Worm (Caenorhabditis elegans) whole organism, midembryonic: Measurements from ENCODE around the gene rpl-29.

ENCODE experiments used
- T22C8.4 ChIP-seq: fragments of 200-800 bp; sonication (Bioruptor generic); IDR thresholded peaks from 2 replicates; pipeline ENCODE4 v1.3.6; 2022; ENCODE audit warnings: missing genetic modification characterization, missing compliant biosample characterization
- cog-1 ChIP-seq: sonication (generic microtip); optimal IDR thresholded peaks from 2 replicates; lab custom pipeline; 2016; ENCODE audit warnings: missing genetic modification characterization, missing compliant biosample characterization
- flt-1 ChIP-seq: fragments of 200-800 bp; sonication (Bioruptor generic); IDR thresholded peaks from 2 replicates; pipeline ENCODE4 v1.3.6; 2022; ENCODE audit warnings: missing genetic modification characterization, missing compliant biosample characterization
- klf-2 ChIP-seq: fragments of 200-800 bp; sonication (Bioruptor generic); conservative IDR thresholded peaks from 2 replicates; pipeline ENCODE4 v1.3.6; 2022; ENCODE audit warnings: missing genetic modification reagents, missing genetic modification characterization, missing compliant biosample characterization
- med-1 ChIP-seq: sonication (generic microtip); optimal IDR thresholded peaks from 2 replicates; lab custom pipeline; 2017; ENCODE audit warnings: missing genetic modification characterization, mild to moderate bottlenecking, missing compliant biosample characterization, antibody characterized with exemption, missing genetic modification reagents; ENCODE audit not compliant: insufficient read depth
- ref-1 ChIP-seq: fragments of 200-800 bp; sonication (Bioruptor generic); conservative IDR thresholded peaks from 2 replicates; pipeline ENCODE4 v1.3.6; 2022; ENCODE audit warnings: missing genetic modification reagents, missing genetic modification characterization, missing compliant biosample characterization
- tab-1 ChIP-seq: fragments of 200-800 bp; sonication (Bioruptor generic); IDR thresholded peaks from 2 replicates; pipeline ENCODE4 v1.3.6; 2022; ENCODE audit warnings: missing genetic modification characterization, missing compliant biosample characterization
- ztf-23 ChIP-seq: fragments of 200-800 bp; sonication (Bioruptor generic); IDR thresholded peaks from 2 replicates; pipeline ENCODE4 v1.3.6; 2022; ENCODE audit warnings: missing genetic modification reagents, missing genetic modification characterization, missing compliant biosample characterization
- ztf-29 ChIP-seq: fragments of 200-800 bp; sonication (Bioruptor generic); IDR thresholded peaks from 2 replicates; pipeline ENCODE4 v1.3.6; 2022; ENCODE audit warnings: missing genetic modification reagents, missing genetic modification characterization, missing compliant biosample characterization

The rpl-29 gene

ce11 chrIV:13876565-13877153 lies 5.4 kb upstream of the rpl-29 start, which contains the start of gene prdh-1:
Gene prdh-1 (minus strand): TSS chrIV:13876615.
- TF ChIP-seq tab-1 (GFP tag; lab: Robert Waterston, UW) (no peak), med-1 (no peak), cog-1 (no peak), ref-1 (GFP tag; lab: Robert Waterston, UW) (no peak)

ce11 chrIV:13877707-13878106 lies 4.3 kb upstream of the rpl-29 start:
- TF ChIP-seq klf-2 (no peak), med-1 (no peak), tab-1 (GFP tag; lab: Robert Waterston, UW) (no peak), ztf-29 (GFP tag; lab: Robert Waterston, UW) (no peak), flt-1 (GFP tag; lab: Robert Waterston, UW) (no peak), ref-1 (GFP tag; lab: Robert Waterston, UW) (no peak), cog-1 (no peak), T22C8.4 (GFP tag; lab: Robert Waterston, UW) (no peak), ztf-23 (no peak)

ce11 chrIV:13878123-13878522 lies 3.9 kb upstream of the rpl-29 start:
- no peak for TF ChIP-seq med-1
- TF ChIP-seq T22C8.4 (GFP tag; lab: Robert Waterston, UW), result no peak
- TF ChIP-seq cog-1, result no peak
- TF ChIP-seq flt-1 (GFP tag; lab: Robert Waterston, UW), result no peak
- no peak for TF ChIP-seq klf-2
- TF ChIP-seq tab-1 (GFP tag; lab: Robert Waterston, UW), result no peak
- TF ChIP-seq ztf-29 (GFP tag; lab: Robert Waterston, UW), result no peak
- no peak for TF ChIP-seq ztf-23
- TF ChIP-seq ref-1 (GFP tag; lab: Robert Waterston, UW), result no peak

ce11 chrIV:13878738-13879137 lies 3.3 kb upstream of the rpl-29 start:
- TF ChIP-seq T22C8.4 (GFP tag; lab: Robert Waterston, UW), result no peak
- no peak for TF ChIP-seq ref-1 (GFP tag; lab: Robert Waterston, UW)
- no peak for TF ChIP-seq med-1
- TF ChIP-seq ztf-29 (GFP tag; lab: Robert Waterston, UW), result no peak
- TF ChIP-seq cog-1, result no peak
- TF ChIP-seq flt-1 (GFP tag; lab: Robert Waterston, UW), result no peak
- no peak for TF ChIP-seq klf-2
- no peak for TF ChIP-seq ztf-23
- TF ChIP-seq tab-1 (GFP tag; lab: Robert Waterston, UW), result no peak

- TF ChIP-seq med-1 (no peak), ref-1 (GFP tag; lab: Robert Waterston, UW) (no peak), ztf-23 (no peak), klf-2 (no peak), cog-1 (no peak), T22C8.4 (GFP tag; lab: Robert Waterston, UW) (no peak), ztf-29 (GFP tag; lab: Robert Waterston, UW) (no peak), flt-1 (GFP tag; lab: Robert Waterston, UW) (no peak), tab-1 (GFP tag; lab: Robert Waterston, UW) (no peak)
Observed at ce11 chrIV:13879851-13880250, 2.2 kb upstream of the rpl-29 start, which contains the start of gene B0513.4. Gene B0513.4 (plus strand): TSS chrIV:13880151.

ce11 chrIV:13880370-13880769 lies 1.7 kb upstream of the rpl-29 start:
- TF ChIP-seq klf-2, result no peak
- no peak for TF ChIP-seq ztf-23

- no peak for TF ChIP-seq med-1
- no peak for TF ChIP-seq flt-1 (GFP tag; lab: Robert Waterston, UW)
- no peak for TF ChIP-seq tab-1 (GFP tag; lab: Robert Waterston, UW)
Observed at ce11 chrIV:13880803-13881202, 1.2 kb upstream of the rpl-29 start.

- no peak for TF ChIP-seq ztf-23
- TF ChIP-seq cog-1, result no peak
- no peak for TF ChIP-seq med-1
- no peak for TF ChIP-seq tab-1 (GFP tag; lab: Robert Waterston, UW)
- TF ChIP-seq klf-2, result no peak
- TF ChIP-seq ref-1 (GFP tag; lab: Robert Waterston, UW), result no peak
- no peak for TF ChIP-seq ztf-29 (GFP tag; lab: Robert Waterston, UW)
- no peak for TF ChIP-seq T22C8.4 (GFP tag; lab: Robert Waterston, UW)
- no peak for TF ChIP-seq flt-1 (GFP tag; lab: Robert Waterston, UW)
Observed at ce11 chrIV:13882573-13882972, 548 bp downstream of the rpl-29 start, which contains the start of gene thoc-7. Gene thoc-7 (plus strand): TSS chrIV:13882734.

ce11 chrIV:13883922-13884321 lies 1.9 kb downstream of the rpl-29 start:
- no peak for TF ChIP-seq ref-1 (GFP tag; lab: Robert Waterston, UW)
- no peak for TF ChIP-seq tab-1 (GFP tag; lab: Robert Waterston, UW)
- TF ChIP-seq flt-1 (GFP tag; lab: Robert Waterston, UW), result no peak
- TF ChIP-seq T22C8.4 (GFP tag; lab: Robert Waterston, UW), result no peak
- no peak for TF ChIP-seq klf-2
- no peak for TF ChIP-seq ztf-23

- TF ChIP-seq klf-2, result peak; percentile 35; the same call in 1 of the 2 replicates
Observed at ce11 chrIV:13884435-13884834, 2.4 kb downstream of the rpl-29 start.

ce11 chrIV:13887408-13888163 lies 5.6 kb downstream of the rpl-29 start, which contains the start of gene lin-66:
Gene lin-66 (plus strand): TSS chrIV:13888079.
- TF ChIP-seq flt-1 (GFP tag; lab: Robert Waterston, UW) (peak; percentile 75), T22C8.4 (GFP tag; lab: Robert Waterston, UW) (no peak), ref-1 (GFP tag; lab: Robert Waterston, UW) (no peak; the same call in 1 of the 2 replicates), tab-1 (GFP tag; lab: Robert Waterston, UW) (no peak), ztf-23 (no peak), cog-1 (peak; percentile 86), med-1 (peak; percentile 19), ztf-29 (GFP tag; lab: Robert Waterston, UW) (no peak), klf-2 (no peak)
